Fruit fly (Drosophila melanogaster) whole organism, prepupa: Measurements from ENCODE around the gene GC2.
A peak's percentile ranks its signal among the peaks of the same experiment; 100 is the strongest.

Experiments used
- Blimp-1 ChIP-seq: fragments of 200-800 bp; sonication (Bioruptor generic); optimal IDR thresholded peaks from 3 replicates; lab custom pipeline; 2017; ENCODE audit warnings: missing biosample characterization, missing genetic modification characterization, mild to moderate bottlenecking, moderate library complexity, missing genetic modification reagents
- CG10631 ChIP-seq: fragments of 200-800 bp; sonication (Bioruptor generic); optimal IDR thresholded peaks from 2 replicates; lab custom pipeline; 2016; ENCODE audit warnings: missing biosample characterization, missing genetic modification characterization
- CG10669 ChIP-seq: fragments of 200-800 bp; sonication (Bioruptor generic); optimal IDR thresholded peaks from 3 replicates; lab custom pipeline; 2018; ENCODE audit warnings: missing biosample characterization, mild to moderate bottlenecking, missing genetic modification characterization, moderate library complexity
- CG11762 ChIP-seq: fragments of 200-800 bp; sonication (Bioruptor generic); optimal IDR thresholded peaks from 3 replicates; lab custom pipeline; 2016; ENCODE audit warnings: missing biosample characterization, missing genetic modification characterization; ENCODE audit not compliant: insufficient read depth
- CG15336 ChIP-seq: fragments of 200-800 bp; sonication (Bioruptor generic); IDR thresholded peaks from 2 replicates; pipeline ENCODE4 v1.3.6; 2022; ENCODE audit warnings: missing biosample characterization, missing genetic modification characterization
- CG1621 ChIP-seq: fragments of 200-800 bp; sonication (Bioruptor generic); optimal IDR thresholded peaks from 3 replicates; lab custom pipeline; 2018; ENCODE audit warnings: missing biosample characterization, mild to moderate bottlenecking, missing genetic modification characterization
- CG16779 ChIP-seq: fragments of 200-800 bp; sonication (Bioruptor generic); optimal IDR thresholded peaks from 3 replicates; lab custom pipeline; 2017; ENCODE audit warnings: missing biosample characterization, mild to moderate bottlenecking, missing genetic modification characterization
- CG3032 ChIP-seq: fragments of 200-800 bp; optimal IDR thresholded peaks from 2 replicates; lab custom pipeline; 2019; ENCODE audit warnings: missing biosample characterization, mild to moderate bottlenecking, missing genetic modification characterization, moderate library complexity
- CG31627 ChIP-seq: fragments of 200-800 bp; sonication (Bioruptor generic); optimal IDR thresholded peaks from 3 replicates; lab custom pipeline; 2016; ENCODE audit warnings: missing biosample characterization, missing genetic modification characterization
- CG32006 ChIP-seq: fragments of 200-800 bp; sonication (Bioruptor generic); optimal IDR thresholded peaks from 3 replicates; lab custom pipeline; 2017; ENCODE audit warnings: missing biosample characterization, mild to moderate bottlenecking, missing genetic modification characterization
- CG34406 ChIP-seq: fragments of 200-800 bp; sonication (Bioruptor generic); optimal IDR thresholded peaks from 3 replicates; lab custom pipeline; 2016; ENCODE audit warnings: missing biosample characterization, missing genetic modification characterization
- CG3919 ChIP-seq: fragments of 200-800 bp; sonication (Bioruptor generic); optimal IDR thresholded peaks from 3 replicates; lab custom pipeline; 2016; ENCODE audit warnings: missing biosample characterization, missing genetic modification characterization
- CG6276 ChIP-seq: fragments of 200-800 bp; sonication (Bioruptor generic); optimal IDR thresholded peaks from 2 replicates; lab custom pipeline; 2017; ENCODE audit warnings: missing biosample characterization, mild to moderate bottlenecking, missing genetic modification characterization
- CG6792 ChIP-seq: fragments of 200-800 bp; sonication (Bioruptor generic); optimal IDR thresholded peaks from 3 replicates; lab custom pipeline; 2016; ENCODE audit warnings: missing biosample characterization, missing genetic modification characterization
- CG6808 ChIP-seq: fragments of 200-800 bp; sonication (Bioruptor generic); optimal IDR thresholded peaks from 3 replicates; lab custom pipeline; 2017; ENCODE audit warnings: missing biosample characterization, missing genetic modification characterization, mild to moderate bottlenecking, moderate library complexity, missing genetic modification reagents
- CG7368 ChIP-seq: fragments of 200-800 bp; sonication (Bioruptor generic); optimal IDR thresholded peaks from 3 replicates; lab custom pipeline; 2016; ENCODE audit warnings: missing biosample characterization, missing genetic modification characterization
- CG8119 ChIP-seq: fragments of 200-800 bp; sonication (Bioruptor generic); IDR thresholded peaks from 3 replicates; pipeline ENCODE4 v1.3.6; 2022; ENCODE audit warnings: missing biosample characterization, missing genetic modification characterization
- CG8319 ChIP-seq: fragments of 200-800 bp; sonication (Bioruptor generic); optimal IDR thresholded peaks from 3 replicates; lab custom pipeline; 2016; ENCODE audit warnings: missing biosample characterization, missing genetic modification characterization
- Eip78C ChIP-seq: fragments of 200-800 bp; sonication (Bioruptor generic); peaks from one replicate; lab custom pipeline; 2016; ENCODE audit warnings: missing biosample characterization, missing genetic modification characterization
- Eip93F ChIP-seq: fragments of 200-800 bp; sonication (Bioruptor generic); optimal IDR thresholded peaks from 2 replicates; lab custom pipeline; 2016; ENCODE audit warnings: missing biosample characterization, mild to moderate bottlenecking, missing genetic modification characterization
- Ets96B ChIP-seq: fragments of 200-800 bp; optimal IDR thresholded peaks from 2 replicates; lab custom pipeline; 2019; ENCODE audit warnings: missing biosample characterization, mild to moderate bottlenecking, missing genetic modification characterization, moderate library complexity
- Gug ChIP-seq: fragments of 200-800 bp; sonication (Bioruptor generic); IDR thresholded peaks from 2 replicates; pipeline ENCODE4 v1.3.6; 2022; ENCODE audit warnings: missing biosample characterization, missing genetic modification characterization
- Hr38 ChIP-seq: sonication (Bioruptor generic); optimal IDR thresholded peaks from 2 replicates; lab custom pipeline; 2016; ENCODE audit warnings: missing biosample characterization, missing genetic modification characterization
- Hr39 ChIP-seq: fragments of 200-800 bp; sonication (Bioruptor generic); optimal IDR thresholded peaks from 2 replicates; lab custom pipeline; 2016; ENCODE audit warnings: missing biosample characterization, missing genetic modification characterization
- Hr4 ChIP-seq: fragments of 200-800 bp; sonication (Bioruptor generic); optimal IDR thresholded peaks from 3 replicates; lab custom pipeline; 2016; ENCODE audit warnings: missing biosample characterization, missing genetic modification characterization
- Lpt ChIP-seq: fragments of 200-800 bp; sonication (Bioruptor generic); optimal IDR thresholded peaks from 3 replicates; lab custom pipeline; 2016; ENCODE audit warnings: missing biosample characterization, missing genetic modification characterization
- Met ChIP-seq: fragments of 200-800 bp; sonication (Bioruptor generic); optimal IDR thresholded peaks from 3 replicates; lab custom pipeline; 2016; ENCODE audit warnings: missing biosample characterization, missing genetic modification characterization
- OdsH ChIP-seq: fragments of 200-800 bp; sonication (Bioruptor generic); optimal IDR thresholded peaks from 3 replicates; lab custom pipeline; 2016; ENCODE audit warnings: missing biosample characterization, missing genetic modification characterization
- Smox ChIP-seq: fragments of 200-800 bp; sonication (Bioruptor generic); optimal IDR thresholded peaks from 3 replicates; lab custom pipeline; 2016; ENCODE audit warnings: missing biosample characterization, missing genetic modification characterization
- Sox14 ChIP-seq: fragments of 200-800 bp; sonication (Bioruptor generic); optimal IDR thresholded peaks from 3 replicates; lab custom pipeline; 2016; ENCODE audit warnings: missing biosample characterization, missing genetic modification characterization
- Sox15 ChIP-seq: fragments of 200-800 bp; sonication (Bioruptor generic); optimal IDR thresholded peaks from 3 replicates; lab custom pipeline; 2016; ENCODE audit warnings: missing biosample characterization, missing genetic modification characterization
- achi ChIP-seq: fragments of 200-800 bp; sonication (Bioruptor generic); optimal IDR thresholded peaks from 3 replicates; lab custom pipeline; 2016; ENCODE audit warnings: missing biosample characterization, missing genetic modification characterization
- cyc ChIP-seq: fragments of 200-800 bp; sonication (Bioruptor generic); optimal IDR thresholded peaks from 3 replicates; lab custom pipeline; 2016; ENCODE audit warnings: missing biosample characterization, missing genetic modification characterization
- dsx ChIP-seq: fragments of 200-800 bp; optimal IDR thresholded peaks from 3 replicates; lab custom pipeline; 2019; ENCODE audit warnings: missing biosample characterization, mild to moderate bottlenecking, missing genetic modification characterization, moderate library complexity; ENCODE audit not compliant: poor library complexity, severe bottlenecking
- eg ChIP-seq: fragments of 200-800 bp; sonication (Bioruptor generic); IDR thresholded peaks from 3 replicates; pipeline ENCODE4 v1.3.6; 2022; ENCODE audit warnings: missing biosample characterization, missing genetic modification characterization
- esn ChIP-seq: fragments of 200-800 bp; sonication (Bioruptor generic); optimal IDR thresholded peaks from 2 replicates; lab custom pipeline; 2016; ENCODE audit warnings: missing biosample characterization, mild to moderate bottlenecking, missing genetic modification characterization, moderate library complexity
- fkh ChIP-seq: fragments of 200-800 bp; sonication (Bioruptor generic); optimal IDR thresholded peaks from 3 replicates; lab custom pipeline; 2017; ENCODE audit warnings: missing biosample characterization, mild to moderate bottlenecking, missing genetic modification characterization, moderate library complexity
- lz ChIP-seq: fragments of 200-800 bp; sonication (Bioruptor generic); optimal IDR thresholded peaks from 3 replicates; lab custom pipeline; 2016; ENCODE audit warnings: missing biosample characterization, missing genetic modification characterization
- salr ChIP-seq, 2 experiments: fragments of 200-800 bp; sonication (Bioruptor generic); optimal IDR thresholded peaks; 3 replicates each; lab custom pipeline; 2016 to 2018; ENCODE audit warnings: missing biosample characterization in 2 of 2, missing genetic modification characterization in 2 of 2, mild to moderate bottlenecking in 1 of 2
- spab ChIP-seq: fragments of 200-800 bp; sonication (Bioruptor generic); optimal IDR thresholded peaks from 2 replicates; lab custom pipeline; 2017; ENCODE audit warnings: missing biosample characterization, mild to moderate bottlenecking, missing genetic modification characterization, missing genetic modification reagents
- svp ChIP-seq: fragments of 200-800 bp; sonication (Bioruptor generic); peaks from one replicate; lab custom pipeline; 2016; ENCODE audit warnings: missing biosample characterization, missing genetic modification characterization

Gene GC2

DNA sequence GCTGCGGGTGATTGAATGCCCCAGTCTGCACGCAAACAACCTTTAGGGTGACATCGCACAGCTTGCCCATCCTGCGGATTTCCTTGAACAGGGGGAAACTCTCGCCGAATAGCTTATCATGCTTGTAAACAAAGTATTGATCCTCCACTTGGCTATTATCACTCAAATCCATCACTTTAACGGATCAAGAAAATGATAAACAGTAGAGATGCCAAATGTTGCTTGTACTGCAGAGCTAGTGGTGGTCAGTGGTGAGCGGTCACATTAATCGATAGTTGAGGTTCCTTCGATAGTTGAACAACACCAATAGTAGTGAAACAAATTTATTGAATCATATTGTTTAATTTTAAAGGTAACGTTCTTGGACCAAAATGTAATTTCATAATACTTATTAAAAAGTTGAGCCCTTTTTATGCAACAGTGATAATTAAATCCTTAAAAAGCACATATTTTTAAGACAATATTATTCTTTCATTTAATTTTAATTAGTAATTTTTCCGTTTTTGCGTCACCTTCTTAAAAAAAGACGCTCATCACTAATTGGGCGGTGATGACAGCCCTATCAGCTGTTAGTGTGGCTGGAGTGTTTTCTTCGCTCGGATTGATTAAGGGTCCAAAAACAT lies 38.8 kb downstream of the GC2 start, which contains the start of the genes KLHL18 and GCC185 (continued):
- TF ChIP-seq CG32006 (GFP tag; lab: Kevin White, UChicago) (peak; percentile 79), Hr39 (GFP tag; lab: Kevin White, UChicago) (peak; percentile 87), OdsH (GFP tag; lab: Kevin White, UChicago) (peak; percentile 88), dsx (no peak), Hr38 (no peak), Smox (GFP tag; lab: Kevin White, UChicago) (peak; percentile 83), Sox14 (peak; percentile 75), spab (GFP tag; lab: Kevin White, UChicago) (peak; percentile 38), Met (GFP tag; lab: Kevin White, UChicago) (peak; percentile 73), CG16779 (tag; lab: Kevin White, UChicago) (no peak), Sox15 (GFP tag; lab: Kevin White, UChicago) (peak; percentile 88), Ets96B (peak; percentile 75), CG6276 (GFP tag; lab: Kevin White, UChicago) (no peak), CG3919 (GFP tag; lab: Kevin White, UChicago) (no peak), CG10669 (GFP tag; lab: Kevin White, UChicago) (peak; percentile 61), CG8119 (no peak), Eip78C (GFP tag; lab: Kevin White, UChicago) (no peak), lz (peak; percentile 88), CG6792 (GFP tag; lab: Kevin White, UChicago) (peak; percentile 67), CG15336 (GFP tag; lab: Robert Waterston, UW) (no peak), cyc (peak; percentile 87), Hr4 (GFP tag; lab: Kevin White, UChicago) (peak; percentile 83), CG31627 (GFP tag; lab: Kevin White, UChicago) (peak; percentile 88), Eip93F (GFP tag; lab: Kevin White, UChicago) (peak; percentile 12), CG10631 (GFP tag; lab: Kevin White, UChicago) (peak; percentile 91), CG7368 (peak; percentile 52), CG6808 (GFP tag; lab: Kevin White, UChicago) (peak; percentile 37), CG11762 (GFP tag; lab: Kevin White, UChicago) (peak; percentile 59), esn (GFP tag; lab: Kevin White, UChicago) (peak; percentile 87), salr (GFP tag; optimal IDR thresholded peaks at IDR 0.05; lab: Kevin White, UChicago) (peak in 1 of 2 experiments; percentile 66), Lpt (GFP tag; lab: Kevin White, UChicago) (peak; percentile 74), CG34406 (peak; percentile 74)

DNA sequence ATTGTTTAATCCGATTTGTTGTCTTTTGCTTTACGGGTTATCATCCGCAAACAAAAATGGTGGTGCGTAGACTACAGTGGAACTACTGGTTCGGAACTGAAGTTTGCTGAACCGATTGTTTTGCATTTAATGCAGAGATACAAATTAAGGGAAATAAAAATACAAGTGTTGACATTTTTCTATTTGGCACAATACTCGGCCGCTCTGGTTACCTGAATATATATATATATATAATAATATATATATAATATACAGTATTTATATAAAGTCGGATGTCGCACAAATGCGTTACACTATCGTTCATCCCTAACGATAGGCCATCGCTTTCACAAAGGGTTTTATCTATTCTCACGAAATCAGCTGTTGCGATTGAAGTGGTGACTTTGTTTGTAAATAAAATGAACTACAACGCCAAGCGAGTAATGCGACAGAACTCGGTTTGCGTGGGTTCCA lies 45.4 kb downstream of the GC2 start, which contains the start of the genes DCAF12 and Spt3:
DCAF12 (minus strand) TSS at position 204 of the 453 bp plus-strand sequence.
Spt3 (plus strand) TSS at position 329 of the 453 bp plus-strand sequence.
- TF ChIP-seq fkh (GFP tag; lab: Kevin White, UChicago): peak; percentile 93
- TF ChIP-seq OdsH (GFP tag; lab: Kevin White, UChicago): no peak
- TF ChIP-seq CG10631 (GFP tag; lab: Kevin White, UChicago): peak; percentile 64
- TF ChIP-seq Blimp-1 (GFP tag; lab: Kevin White, UChicago): no peak
- peak; percentile 69 for TF ChIP-seq dsx
- no peak for TF ChIP-seq eg (GFP tag; lab: Robert Waterston, UW)
- peak; percentile 46 for TF ChIP-seq esn (GFP tag; lab: Kevin White, UChicago)
- TF ChIP-seq CG34406: peak; percentile 62
- peak; percentile 49 for TF ChIP-seq Ets96B
- TF ChIP-seq CG8319 (GFP tag; lab: Kevin White, UChicago): peak; percentile 18
- TF ChIP-seq Eip78C (GFP tag; lab: Kevin White, UChicago): no peak
- TF ChIP-seq CG3032 (tag; lab: Kevin White, UChicago): peak; percentile 69
- TF ChIP-seq achi: peak; percentile 55
- peak; percentile 55 for TF ChIP-seq svp
- 0 out of 2 replicates have a peak, but pooled peaks have one; percentile 23 for TF ChIP-seq Gug (GFP tag; lab: Robert Waterston, UW)
- TF ChIP-seq CG1621 (tag; lab: Kevin White, UChicago): peak; percentile 94
- peak; percentile 30 for TF ChIP-seq lz
- TF ChIP-seq Smox (GFP tag; lab: Kevin White, UChicago): no peak
